Fruit fly (Drosophila melanogaster): ENCODE data around the gene NetA.

dm6 chrX:14679189-14679588, 25.5 kb upstream of the NetA start, which contains the start of gene CG5321:
- no peak for TF ChIP-seq CG8478 (optimal IDR thresholded peaks at IDR 0.05)
- no peak for TF ChIP-seq pan (optimal IDR thresholded peaks at IDR 0.05)
